Worm (Caenorhabditis elegans) whole organism, mixed stage, embryonic: ENCODE results near the gene M18.3.

Experiments used
- mep-1 ChIP-seq: fragments of 150-350 bp; optimal IDR thresholded peaks from 2 replicates; lab custom pipeline; 2017; ENCODE audit warnings: missing biosample characterization, missing genetic modification reagents, missing genetic modification characterization, inconsistent platforms
- pha-4 ChIP-seq: fragments of 150-350 bp; optimal IDR thresholded peaks from 2 replicates; lab custom pipeline; 2018; ENCODE audit warnings: missing biosample characterization, missing genetic modification reagents, missing genetic modification characterization
- sptf-1 ChIP-seq: sonication (generic microtip); optimal IDR thresholded peaks from 2 replicates; lab custom pipeline; 2017; ENCODE audit warnings: mild to moderate bottlenecking, missing genetic modification characterization, moderate library complexity, missing compliant biosample characterization
- tbx-8 ChIP-seq: fragments of 200-800 bp; sonication (Bioruptor generic); optimal IDR thresholded peaks from 2 replicates; lab custom pipeline; 2018; ENCODE audit warnings: mild to moderate bottlenecking, missing genetic modification characterization, moderate library complexity, missing compliant biosample characterization
- ztf-11 ChIP-seq: fragments of 150-350 bp; optimal IDR thresholded peaks from 2 replicates; lab custom pipeline; 2014; ENCODE audit warnings: missing biosample characterization, missing genetic modification characterization

DNA sequence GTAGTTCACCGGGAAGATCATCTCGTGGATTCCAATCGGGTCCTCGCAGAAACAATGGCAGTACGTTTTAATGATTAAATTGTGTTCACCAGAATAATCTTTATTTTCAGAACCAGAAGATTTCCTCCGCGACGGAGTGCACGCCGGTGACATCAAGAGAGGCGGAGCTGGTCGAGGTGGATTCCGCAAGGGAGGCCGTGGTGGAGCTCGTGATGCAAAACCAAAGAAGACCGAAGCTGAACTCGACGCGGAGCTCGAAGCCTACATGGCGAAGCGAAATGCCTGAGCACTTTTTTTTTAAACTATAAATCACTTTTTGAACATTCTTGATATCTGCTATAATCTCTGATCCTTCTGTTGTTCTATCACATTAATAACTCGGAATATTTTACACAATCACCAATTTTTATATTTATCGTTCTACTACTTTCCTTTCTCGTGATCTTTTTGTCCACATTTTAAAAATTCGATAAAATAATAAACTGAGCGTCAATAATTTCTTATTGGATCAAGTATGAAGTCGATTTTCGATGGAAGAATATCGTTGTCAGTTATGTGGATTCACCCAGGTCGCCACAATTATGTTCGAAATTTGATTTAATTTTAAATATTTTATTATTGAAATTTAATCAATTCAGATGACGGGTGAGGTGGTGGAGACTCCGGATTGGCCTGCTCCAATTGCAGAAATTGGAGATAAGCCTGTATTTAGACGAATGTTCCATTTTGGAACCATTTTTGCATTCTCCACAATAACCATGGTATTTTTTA is 18.8 kb downstream of the M18.3 start, which contains the start of gene dhhc-6:
- no peak for TF ChIP-seq ztf-11
- no peak for TF ChIP-seq sptf-1
- TF ChIP-seq pha-4 (tag; lab: Kevin White, UChicago): no peak
- TF ChIP-seq mep-1 (tag; lab: Kevin White, UChicago): no peak
- no peak for TF ChIP-seq tbx-8
